Worm (Caenorhabditis elegans): Measurements from ENCODE around the gene enri-2.

enri-2 gene

DNA sequence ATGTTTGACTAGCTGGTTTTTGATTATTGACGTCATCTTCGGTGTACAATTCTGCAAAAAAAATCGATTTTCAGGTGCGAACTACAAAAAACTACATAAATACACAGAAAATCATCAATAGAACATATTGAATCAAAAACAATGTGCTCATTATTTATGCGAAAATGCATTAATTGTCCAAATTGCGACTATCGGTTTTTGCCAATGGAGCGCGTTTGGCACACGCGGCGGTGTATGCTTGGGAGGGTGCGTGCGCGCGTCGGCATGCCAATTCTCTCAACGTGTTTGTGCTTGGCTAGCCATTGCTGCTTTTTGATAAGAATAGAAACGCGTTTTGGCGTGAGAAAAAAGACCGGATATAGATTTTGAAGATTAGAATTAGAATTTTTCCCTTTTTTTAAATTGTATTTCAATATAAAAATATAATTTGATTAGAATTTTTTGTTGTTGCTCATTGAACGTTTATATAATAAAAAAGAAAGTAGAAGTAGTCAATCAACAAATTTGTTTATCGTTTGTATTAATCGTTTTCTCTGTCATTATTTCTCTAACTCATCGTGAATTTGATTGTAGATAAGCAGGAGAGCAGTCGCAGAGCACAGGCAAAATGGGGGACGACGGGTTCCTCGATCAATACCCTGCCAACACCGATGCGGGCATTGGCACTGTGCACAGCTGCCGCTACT is 43.6 kb downstream of the enri-2 start, which contains the start of the genes C44H4.4 and tap-1 (continued):
- no peak for TF ChIP-seq daf-16 (GFP tag; optimal IDR thresholded peaks at IDR 0.05)
- peak; percentile 59 for TF ChIP-seq daf-16 (tag; optimal IDR thresholded peaks at IDR 0.05)
- TF ChIP-seq duxl-1 (tag; optimal IDR thresholded peaks at IDR 0.05; ENCODE audit: poor library complexity): no peak
- peak; percentile 38 to 64 for TF ChIP-seq mdl-1 (tag; optimal IDR thresholded peaks at IDR 0.05)
- TF ChIP-seq aha-1 (tag): peak; percentile 98
- no peak for TF ChIP-seq Y105C5A.15 (GFP tag; IDR thresholded peaks at IDR 0.05)

DNA sequence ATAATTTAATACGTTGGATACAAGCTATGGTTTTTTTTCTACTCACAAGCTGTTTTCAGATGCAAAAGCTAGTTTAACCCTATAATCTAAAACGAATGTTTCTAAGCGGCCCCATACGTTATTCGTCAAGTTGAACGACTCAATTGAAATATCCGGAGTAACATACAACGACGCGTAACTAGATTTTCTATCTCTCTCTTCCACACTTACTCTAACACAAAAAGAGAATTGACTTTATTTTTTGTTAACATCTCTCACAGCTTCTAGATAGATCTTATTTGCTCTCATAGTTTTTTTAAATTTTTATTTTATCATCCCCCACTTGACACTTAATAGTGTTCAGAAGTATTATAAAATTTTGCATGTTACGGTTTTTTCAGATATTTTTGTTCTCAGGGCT is 47.6 kb downstream of the enri-2 start:
- TF ChIP-seq zfp-3 (GFP tag; conservative IDR thresholded peaks at IDR 0.05) (no peak), nhr-25 (tag; optimal IDR thresholded peaks at IDR 0.05; ENCODE audit: borderline replicate concordance, insufficient read depth) (no peak), spr-1 (tag; optimal IDR thresholded peaks at IDR 0.05) (no peak), lsy-2 (tag; optimal IDR thresholded peaks at IDR 0.05) (peak in 1 of 2 experiments; percentile 3), ceh-44 (GFP tag; IDR thresholded peaks at IDR 0.05) (no peak), Y75B8A.6 (GFP tag; IDR thresholded peaks at IDR 0.05) (no peak), Y105C5A.15 (GFP tag; IDR thresholded peaks at IDR 0.05) (no peak), F44E2.7 (GFP tag; IDR thresholded peaks at IDR 0.05) (no peak), cey-2 (tag; optimal IDR thresholded peaks at IDR 0.05; ENCODE audit: borderline replicate concordance, insufficient read depth) (no peak), ceh-20 (GFP tag; IDR thresholded peaks at IDR 0.05) (no peak), zip-11 (GFP tag; IDR thresholded peaks at IDR 0.05) (no peak), lir-3 (tag; optimal IDR thresholded peaks at IDR 0.05) (no peak), fkh-10 (GFP tag; optimal IDR thresholded peaks at IDR 0.05) (peak; percentile 96), pqm-1 (tag; optimal IDR thresholded peaks at IDR 0.05) (no peak), F26F4.8 (GFP tag; conservative IDR thresholded peaks at IDR 0.05) (no peak), zfp-2 (tag; optimal IDR thresholded peaks at IDR 0.05) (no peak), ces-1 (GFP tag; optimal IDR thresholded peaks at IDR 0.05) (peak; percentile 94), lin-1 (GFP tag; IDR thresholded peaks at IDR 0.05) (no peak), T20F7.1 (GFP tag; optimal IDR thresholded peaks at IDR 0.05) (no peak), lin-39 (tag; optimal IDR thresholded peaks at IDR 0.05) (no peak), madf-9 (GFP tag; conservative IDR thresholded peaks at IDR 0.05) (no peak), ctbp-1 (GFP tag; IDR thresholded peaks at IDR 0.05) (0 out of 2 replicates have a peak, but pooled peaks have one; percentile 16)

DNA sequence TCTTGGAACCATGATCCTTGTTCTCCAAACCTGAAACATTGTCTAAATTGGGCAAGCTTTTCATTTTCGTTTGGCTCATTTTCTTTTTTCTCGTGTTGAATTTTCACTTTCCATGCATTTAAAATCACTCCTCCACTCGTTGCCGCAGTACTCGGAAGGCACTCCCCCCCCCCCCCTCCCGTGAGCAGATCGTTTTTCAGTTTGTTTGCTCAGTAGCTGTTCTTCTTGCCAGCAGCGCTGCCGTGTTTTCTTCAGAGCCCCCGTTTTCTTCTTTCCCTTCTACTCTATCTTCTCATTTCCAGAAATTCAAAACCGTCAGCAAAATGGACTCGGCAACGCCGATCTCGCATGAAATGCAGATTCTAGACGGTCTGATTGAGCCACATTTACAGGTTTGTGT is 49.2 kb downstream of the enri-2 start, which contains the start of gene C44H4.8:
Gene C44H4.8 (plus strand): TSS at position 301 of the 400 bp plus-strand sequence.
- no peak for TF ChIP-seq aha-1 (tag)
- TF ChIP-seq nhr-77 (tag; optimal IDR thresholded peaks at IDR 0.05): no peak
- TF ChIP-seq daf-19 (GFP tag; conservative IDR thresholded peaks at IDR 0.05): no peak
- TF ChIP-seq daf-16 (GFP tag; optimal IDR thresholded peaks at IDR 0.05): no peak
- TF ChIP-seq daf-16 (tag; optimal IDR thresholded peaks at IDR 0.05): no peak
- no peak for TF ChIP-seq nhr-42 (GFP tag; IDR thresholded peaks at IDR 0.05)
- TF ChIP-seq dmd-6 (GFP tag; IDR thresholded peaks at IDR 0.05): no peak
- TF ChIP-seq ceh-82 (tag; optimal IDR thresholded peaks at IDR 0.05): no peak
- TF ChIP-seq ama-1 (optimal IDR thresholded peaks at IDR 0.05): no peak
- no peak for TF ChIP-seq ceh-62 (tag; optimal IDR thresholded peaks at IDR 0.05)
- TF ChIP-seq arid-1 (GFP tag; conservative IDR thresholded peaks at IDR 0.05): no peak
- TF ChIP-seq zag-1 (tag; optimal IDR thresholded peaks at IDR 0.05): no peak
- no peak for TF ChIP-seq nhr-237 (tag; optimal IDR thresholded peaks at IDR 0.05)
- TF ChIP-seq attf-4 (tag; optimal IDR thresholded peaks at IDR 0.05): no peak

All from whole organism, L4 larva.